Worm (Caenorhabditis elegans) whole organism, midembryonic: ENCODE measurements around the gene F59A7.2.

ENCODE experiments used
- T22C8.4 ChIP-seq: fragments of 200-800 bp; sonication (Bioruptor generic); IDR thresholded peaks from 2 replicates; pipeline ENCODE4 v1.3.6; 2022; ENCODE audit warnings: missing genetic modification characterization, missing compliant biosample characterization
- cog-1 ChIP-seq: sonication (generic microtip); optimal IDR thresholded peaks from 2 replicates; lab custom pipeline; 2016; ENCODE audit warnings: missing genetic modification characterization, missing compliant biosample characterization
- flt-1 ChIP-seq: fragments of 200-800 bp; sonication (Bioruptor generic); IDR thresholded peaks from 2 replicates; pipeline ENCODE4 v1.3.6; 2022; ENCODE audit warnings: missing genetic modification characterization, missing compliant biosample characterization
- klf-2 ChIP-seq: fragments of 200-800 bp; sonication (Bioruptor generic); conservative IDR thresholded peaks from 2 replicates; pipeline ENCODE4 v1.3.6; 2022; ENCODE audit warnings: missing genetic modification reagents, missing genetic modification characterization, missing compliant biosample characterization
- med-1 ChIP-seq: sonication (generic microtip); optimal IDR thresholded peaks from 2 replicates; lab custom pipeline; 2017; ENCODE audit warnings: missing genetic modification characterization, mild to moderate bottlenecking, missing compliant biosample characterization, antibody characterized with exemption, missing genetic modification reagents; ENCODE audit not compliant: insufficient read depth
- ref-1 ChIP-seq: fragments of 200-800 bp; sonication (Bioruptor generic); conservative IDR thresholded peaks from 2 replicates; pipeline ENCODE4 v1.3.6; 2022; ENCODE audit warnings: missing genetic modification reagents, missing genetic modification characterization, missing compliant biosample characterization
- tab-1 ChIP-seq: fragments of 200-800 bp; sonication (Bioruptor generic); IDR thresholded peaks from 2 replicates; pipeline ENCODE4 v1.3.6; 2022; ENCODE audit warnings: missing genetic modification characterization, missing compliant biosample characterization
- ztf-23 ChIP-seq: fragments of 200-800 bp; sonication (Bioruptor generic); IDR thresholded peaks from 2 replicates; pipeline ENCODE4 v1.3.6; 2022; ENCODE audit warnings: missing genetic modification reagents, missing genetic modification characterization, missing compliant biosample characterization
- ztf-29 ChIP-seq: fragments of 200-800 bp; sonication (Bioruptor generic); IDR thresholded peaks from 2 replicates; pipeline ENCODE4 v1.3.6; 2022; ENCODE audit warnings: missing genetic modification reagents, missing genetic modification characterization, missing compliant biosample characterization

DNA sequence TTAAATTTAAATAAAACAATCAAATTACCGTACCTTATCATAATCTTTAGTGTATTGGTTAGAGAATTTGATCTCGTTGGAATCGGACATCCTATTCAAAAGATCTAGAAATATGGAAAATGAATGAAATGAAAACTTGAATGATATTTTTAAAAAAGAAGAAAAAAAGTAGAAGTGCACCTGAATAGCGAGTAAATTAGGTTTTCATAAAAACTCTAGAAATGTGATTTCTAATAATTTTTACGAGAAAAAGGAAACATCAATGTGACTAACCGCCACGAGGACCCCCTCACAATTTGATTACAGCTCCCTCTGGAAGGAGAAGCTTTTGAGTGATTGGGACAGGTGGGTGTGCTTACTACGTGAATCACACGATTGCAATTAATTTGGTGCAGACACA, 29.6 kb upstream of the F59A7.2 start, which contains the start of gene Y40B10A.5:
- no peak for TF ChIP-seq ztf-29
- TF ChIP-seq med-1 (GFP tag; lab: Kevin White, UChicago) = no peak
- TF ChIP-seq flt-1 (GFP tag; lab: Robert Waterston, UW) = no peak
- no peak for TF ChIP-seq klf-2 (GFP tag; lab: Robert Waterston, UW)
- TF ChIP-seq cog-1 = no peak
- TF ChIP-seq T22C8.4 = no peak
- TF ChIP-seq ref-1 (GFP tag; lab: Robert Waterston, UW) = no peak
- no peak for TF ChIP-seq ztf-23
- no peak for TF ChIP-seq tab-1
